Fruit fly (Drosophila melanogaster): ENCODE data around the gene mRpL47.

The mRpL47 gene

DNA sequence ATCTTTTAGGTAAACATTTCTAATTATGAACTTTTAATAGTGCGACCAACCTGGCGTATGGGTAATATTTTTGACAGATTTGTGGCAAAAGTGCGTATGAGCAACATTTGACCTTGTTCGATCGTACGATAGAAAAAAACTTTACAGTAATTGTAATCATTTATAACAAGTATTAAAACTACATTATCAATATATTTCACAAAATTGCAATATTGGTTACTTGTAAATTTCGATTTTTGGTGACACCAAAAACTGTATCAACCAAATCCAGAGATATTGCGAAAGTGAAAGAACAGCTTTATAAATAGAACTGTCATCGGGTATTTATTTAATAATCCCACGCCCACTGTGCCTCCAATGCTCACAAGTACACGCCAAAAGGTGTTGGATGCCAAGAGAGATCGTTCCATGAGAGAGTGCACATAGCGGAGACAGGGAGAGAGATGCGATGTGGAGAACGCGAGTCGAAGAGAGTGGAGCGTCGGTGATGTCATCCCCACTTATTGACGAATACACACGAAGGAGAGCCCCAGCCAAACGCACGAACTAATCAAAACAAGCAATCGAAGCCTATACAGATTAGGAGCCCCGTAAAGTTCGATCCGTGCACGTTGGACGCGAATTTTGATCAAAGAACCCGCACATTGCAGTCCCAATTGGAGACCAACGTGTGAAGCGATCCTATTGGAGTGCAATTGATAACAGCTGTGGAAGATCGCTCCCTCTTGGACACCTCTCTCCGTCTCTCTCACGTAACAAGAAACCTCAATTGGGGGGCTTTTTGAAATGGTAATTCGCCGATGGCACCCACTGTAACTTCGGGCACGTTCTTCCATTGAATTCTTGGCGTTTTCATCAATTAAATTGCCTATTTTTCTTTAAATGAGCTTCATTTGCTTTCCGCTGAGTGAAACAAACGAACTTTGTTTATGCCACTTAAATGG, 17.7 kb upstream of the mRpL47 start (continued):
- TF ChIP-seq sc (optimal IDR thresholded peaks at IDR 0.05) (no peak), sc (GFP tag; optimal IDR thresholded peaks at IDR 0.05) (peak; percentile 94), bcd (GFP tag; optimal IDR thresholded peaks at IDR 0.05) (peak; percentile 97), CG6689 (GFP tag; IDR thresholded peaks at IDR 0.05) (peak; percentile 94), CG17912 (GFP tag; optimal IDR thresholded peaks at IDR 0.05) (peak; percentile 75), tx (GFP tag; optimal IDR thresholded peaks at IDR 0.05) (peak; percentile 93), en (GFP tag; optimal IDR thresholded peaks at IDR 0.05) (peak; percentile 91)

dm6 chr3R:9532437-9533180, 16.9 kb upstream of the mRpL47 start, which contains the start of gene by:
TSS of gene by (minus strand) at chr3R:9533011.
- no peak for TF ChIP-seq CG11560 (tag; IDR thresholded peaks at IDR 0.05)
- TF ChIP-seq ara (GFP tag; IDR thresholded peaks at IDR 0.05): no peak
- TF ChIP-seq Deaf1 (tag; optimal IDR thresholded peaks at IDR 0.05): peak; percentile 51
- TF ChIP-seq odd (GFP tag; optimal IDR thresholded peaks at IDR 0.05): no peak
- no peak for TF ChIP-seq Tbp (GFP tag; optimal IDR thresholded peaks at IDR 0.05)
- TF ChIP-seq Lhr (GFP tag; optimal IDR thresholded peaks at IDR 0.05): no peak
- TF ChIP-seq da (GFP tag; optimal IDR thresholded peaks at IDR 0.05): no peak
- no peak for TF ChIP-seq bigmax (GFP tag; optimal IDR thresholded peaks at IDR 0.05)
- no peak for TF ChIP-seq klu (GFP tag; IDR thresholded peaks at IDR 0.05)
- peak; percentile 25; the same call in 1 of the 2 replicates for TF ChIP-seq Bgb (GFP tag; IDR thresholded peaks at IDR 0.05; ENCODE audit: partially characterized antibody)
- TF ChIP-seq sr (GFP tag; IDR thresholded peaks at IDR 0.05): peak; percentile 60; the same call in 2 of the 3 replicates
- no peak for TF ChIP-seq CG17385 (GFP tag; optimal IDR thresholded peaks at IDR 0.05)
- TF ChIP-seq nom (GFP tag; optimal IDR thresholded peaks at IDR 0.05): no peak
- no peak for TF ChIP-seq CG7271 (tag; optimal IDR thresholded peaks at IDR 0.05)
- no peak for TF ChIP-seq Xrp1 (GFP tag; IDR thresholded peaks at IDR 0.05)
- TF ChIP-seq CG6689 (GFP tag; IDR thresholded peaks at IDR 0.05): no peak
- no peak for TF ChIP-seq fd3F (GFP tag; optimal IDR thresholded peaks at IDR 0.05)
- peak; percentile 47 for TF ChIP-seq cg (GFP tag; optimal IDR thresholded peaks at IDR 0.05)
- TF ChIP-seq CG7357 (GFP tag; IDR thresholded peaks at IDR 0.05): no peak
- no peak for TF ChIP-seq CG8290 (GFP tag; optimal IDR thresholded peaks at IDR 0.05)
- TF ChIP-seq CG8290 (tag; optimal IDR thresholded peaks at IDR 0.05): peak in 1 of 2 experiments; percentile 35
- no peak for TF ChIP-seq CG10565 (GFP tag; optimal IDR thresholded peaks at IDR 0.05)
- TF ChIP-seq HLH4C (GFP tag; IDR thresholded peaks at IDR 0.05; ENCODE audit: partially characterized antibody): 0 out of 3 replicates have a peak, but pooled peaks have one; percentile 12
- TF ChIP-seq vvl (GFP tag; IDR thresholded peaks at IDR 0.05): no peak
- TF ChIP-seq CG4707 (GFP tag; optimal IDR thresholded peaks at IDR 0.05): no peak
- no peak for TF ChIP-seq Sry-β (GFP tag; optimal IDR thresholded peaks at IDR 0.05)
- no peak for TF ChIP-seq Camta (GFP tag; optimal IDR thresholded peaks at IDR 0.05)
- TF ChIP-seq CG8924 (tag; optimal IDR thresholded peaks at IDR 0.05): no peak
- no peak for TF ChIP-seq CG11695 (GFP tag; IDR thresholded peaks at IDR 0.05)
- TF ChIP-seq CG12391 (tag; optimal IDR thresholded peaks at IDR 0.05): no peak
- no peak for TF ChIP-seq CG30403 (GFP tag; optimal IDR thresholded peaks at IDR 0.05)
- peak; percentile 38; the same call in 1 of the 2 replicates for TF ChIP-seq bbx (GFP tag; IDR thresholded peaks at IDR 0.05; ENCODE audit: partially characterized antibody)
- no peak for TF ChIP-seq NK7.1 (GFP tag; optimal IDR thresholded peaks at IDR 0.05)
- TF ChIP-seq Taf1 (GFP tag; IDR thresholded peaks at IDR 0.05): no peak
- TF ChIP-seq CG10431 (GFP tag; optimal IDR thresholded peaks at IDR 0.05): no peak
- TF ChIP-seq TFAM (GFP tag; optimal IDR thresholded peaks at IDR 0.05): no peak
- peak; percentile 19 for TF ChIP-seq pfk (GFP tag; optimal IDR thresholded peaks at IDR 0.05)
- TF ChIP-seq H15 (GFP tag; IDR thresholded peaks at IDR 0.05): no peak
- no peak for TF ChIP-seq B-H2 (GFP tag; optimal IDR thresholded peaks at IDR 0.05)
- TF ChIP-seq usp (GFP tag; optimal IDR thresholded peaks at IDR 0.05): no peak
- TF ChIP-seq esg (GFP tag; conservative IDR thresholded peaks at IDR 0.05): no peak
